Fruit fly (Drosophila melanogaster) whole organism, prepupa: ENCODE results near the gene CG10171.
A peak's percentile ranks its signal among the peaks of the same experiment; 100 is the strongest.

Source experiments
- CG10631 ChIP-seq: fragments of 200-800 bp; sonication (Bioruptor generic); optimal IDR thresholded peaks from 2 replicates; lab custom pipeline; 2016; ENCODE audit warnings: missing biosample characterization, missing genetic modification characterization
- CG10669 ChIP-seq: fragments of 200-800 bp; sonication (Bioruptor generic); optimal IDR thresholded peaks from 3 replicates; lab custom pipeline; 2018; ENCODE audit warnings: missing biosample characterization, mild to moderate bottlenecking, missing genetic modification characterization, moderate library complexity
- CG11294 ChIP-seq: fragments of 200-800 bp; sonication (Bioruptor generic); IDR thresholded peaks from 2 replicates; pipeline ENCODE4 v1.3.6; 2022; ENCODE audit warnings: missing biosample characterization, missing genetic modification characterization
- CG11762 ChIP-seq: fragments of 200-800 bp; sonication (Bioruptor generic); optimal IDR thresholded peaks from 3 replicates; lab custom pipeline; 2016; ENCODE audit warnings: missing biosample characterization, missing genetic modification characterization; ENCODE audit not compliant: insufficient read depth
- CG11902 ChIP-seq: fragments of 200-800 bp; sonication (Bioruptor generic); optimal IDR thresholded peaks from 3 replicates; lab custom pipeline; 2016; ENCODE audit warnings: missing biosample characterization, missing genetic modification characterization
- CG1621 ChIP-seq: fragments of 200-800 bp; sonication (Bioruptor generic); optimal IDR thresholded peaks from 3 replicates; lab custom pipeline; 2018; ENCODE audit warnings: missing biosample characterization, mild to moderate bottlenecking, missing genetic modification characterization
- CG3032 ChIP-seq: fragments of 200-800 bp; optimal IDR thresholded peaks from 2 replicates; lab custom pipeline; 2019; ENCODE audit warnings: missing biosample characterization, mild to moderate bottlenecking, missing genetic modification characterization, moderate library complexity
- CG31627 ChIP-seq: fragments of 200-800 bp; sonication (Bioruptor generic); optimal IDR thresholded peaks from 3 replicates; lab custom pipeline; 2016; ENCODE audit warnings: missing biosample characterization, missing genetic modification characterization
- CG34406 ChIP-seq: fragments of 200-800 bp; sonication (Bioruptor generic); optimal IDR thresholded peaks from 3 replicates; lab custom pipeline; 2016; ENCODE audit warnings: missing biosample characterization, missing genetic modification characterization
- CG3919 ChIP-seq: fragments of 200-800 bp; sonication (Bioruptor generic); optimal IDR thresholded peaks from 3 replicates; lab custom pipeline; 2016; ENCODE audit warnings: missing biosample characterization, missing genetic modification characterization
- CG4318 ChIP-seq: fragments of 200-800 bp; sonication (Bioruptor generic); optimal IDR thresholded peaks from 3 replicates; lab custom pipeline; 2017; ENCODE audit warnings: missing biosample characterization, mild to moderate bottlenecking, missing genetic modification characterization
- CG6163 ChIP-seq: fragments of 200-800 bp; sonication (Bioruptor generic); IDR thresholded peaks from 3 replicates; pipeline ENCODE4 v1.3.6; 2022; ENCODE audit warnings: missing biosample characterization, missing genetic modification characterization
- CG6276 ChIP-seq: fragments of 200-800 bp; sonication (Bioruptor generic); optimal IDR thresholded peaks from 2 replicates; lab custom pipeline; 2017; ENCODE audit warnings: missing biosample characterization, mild to moderate bottlenecking, missing genetic modification characterization
- CG6792 ChIP-seq: fragments of 200-800 bp; sonication (Bioruptor generic); optimal IDR thresholded peaks from 3 replicates; lab custom pipeline; 2016; ENCODE audit warnings: missing biosample characterization, missing genetic modification characterization
- CG6808 ChIP-seq: fragments of 200-800 bp; sonication (Bioruptor generic); optimal IDR thresholded peaks from 3 replicates; lab custom pipeline; 2017; ENCODE audit warnings: missing biosample characterization, missing genetic modification characterization, mild to moderate bottlenecking, moderate library complexity, missing genetic modification reagents
- CG7368 ChIP-seq: fragments of 200-800 bp; sonication (Bioruptor generic); optimal IDR thresholded peaks from 3 replicates; lab custom pipeline; 2016; ENCODE audit warnings: missing biosample characterization, missing genetic modification characterization
- CG8119 ChIP-seq: fragments of 200-800 bp; sonication (Bioruptor generic); IDR thresholded peaks from 3 replicates; pipeline ENCODE4 v1.3.6; 2022; ENCODE audit warnings: missing biosample characterization, missing genetic modification characterization
- CG8319 ChIP-seq: fragments of 200-800 bp; sonication (Bioruptor generic); optimal IDR thresholded peaks from 3 replicates; lab custom pipeline; 2016; ENCODE audit warnings: missing biosample characterization, missing genetic modification characterization
- Eip78C ChIP-seq: fragments of 200-800 bp; sonication (Bioruptor generic); peaks from one replicate; lab custom pipeline; 2016; ENCODE audit warnings: missing biosample characterization, missing genetic modification characterization
- Eip93F ChIP-seq: fragments of 200-800 bp; sonication (Bioruptor generic); optimal IDR thresholded peaks from 2 replicates; lab custom pipeline; 2016; ENCODE audit warnings: missing biosample characterization, mild to moderate bottlenecking, missing genetic modification characterization
- Ets21C ChIP-seq: fragments of 200-800 bp; sonication (Bioruptor generic); optimal IDR thresholded peaks from 3 replicates; lab custom pipeline; 2016; ENCODE audit warnings: missing biosample characterization, missing genetic modification characterization
- Gug ChIP-seq: fragments of 200-800 bp; sonication (Bioruptor generic); IDR thresholded peaks from 2 replicates; pipeline ENCODE4 v1.3.6; 2022; ENCODE audit warnings: missing biosample characterization, missing genetic modification characterization
- Hr39 ChIP-seq: fragments of 200-800 bp; sonication (Bioruptor generic); optimal IDR thresholded peaks from 2 replicates; lab custom pipeline; 2016; ENCODE audit warnings: missing biosample characterization, missing genetic modification characterization
- Lpt ChIP-seq: fragments of 200-800 bp; sonication (Bioruptor generic); optimal IDR thresholded peaks from 3 replicates; lab custom pipeline; 2016; ENCODE audit warnings: missing biosample characterization, missing genetic modification characterization
- Met ChIP-seq: fragments of 200-800 bp; sonication (Bioruptor generic); optimal IDR thresholded peaks from 3 replicates; lab custom pipeline; 2016; ENCODE audit warnings: missing biosample characterization, missing genetic modification characterization
- OdsH ChIP-seq: fragments of 200-800 bp; sonication (Bioruptor generic); optimal IDR thresholded peaks from 3 replicates; lab custom pipeline; 2016; ENCODE audit warnings: missing biosample characterization, missing genetic modification characterization
- Sox102F ChIP-seq: fragments of 200-800 bp; sonication (Bioruptor generic); optimal IDR thresholded peaks from 2 replicates; lab custom pipeline; 2016; ENCODE audit warnings: missing biosample characterization, mild to moderate bottlenecking, missing genetic modification characterization
- Sox14 ChIP-seq: fragments of 200-800 bp; sonication (Bioruptor generic); optimal IDR thresholded peaks from 3 replicates; lab custom pipeline; 2016; ENCODE audit warnings: missing biosample characterization, missing genetic modification characterization
- achi ChIP-seq: fragments of 200-800 bp; sonication (Bioruptor generic); optimal IDR thresholded peaks from 3 replicates; lab custom pipeline; 2016; ENCODE audit warnings: missing biosample characterization, missing genetic modification characterization
- cyc ChIP-seq: fragments of 200-800 bp; sonication (Bioruptor generic); optimal IDR thresholded peaks from 3 replicates; lab custom pipeline; 2016; ENCODE audit warnings: missing biosample characterization, missing genetic modification characterization
- dac ChIP-seq: fragments of 200-800 bp; sonication (Bioruptor generic); optimal IDR thresholded peaks from 2 replicates; lab custom pipeline; 2017; ENCODE audit warnings: missing biosample characterization, mild to moderate bottlenecking, missing genetic modification characterization
- dsx ChIP-seq: fragments of 200-800 bp; optimal IDR thresholded peaks from 3 replicates; lab custom pipeline; 2019; ENCODE audit warnings: missing biosample characterization, mild to moderate bottlenecking, missing genetic modification characterization, moderate library complexity; ENCODE audit not compliant: poor library complexity, severe bottlenecking
- eg ChIP-seq: fragments of 200-800 bp; sonication (Bioruptor generic); IDR thresholded peaks from 3 replicates; pipeline ENCODE4 v1.3.6; 2022; ENCODE audit warnings: missing biosample characterization, missing genetic modification characterization
- esn ChIP-seq: fragments of 200-800 bp; sonication (Bioruptor generic); optimal IDR thresholded peaks from 2 replicates; lab custom pipeline; 2016; ENCODE audit warnings: missing biosample characterization, mild to moderate bottlenecking, missing genetic modification characterization, moderate library complexity
- fd85E ChIP-seq: fragments of 200-800 bp; sonication (Bioruptor generic); optimal IDR thresholded peaks from 3 replicates; lab custom pipeline; 2016; ENCODE audit warnings: missing biosample characterization, missing genetic modification characterization
- fkh ChIP-seq: fragments of 200-800 bp; sonication (Bioruptor generic); optimal IDR thresholded peaks from 3 replicates; lab custom pipeline; 2017; ENCODE audit warnings: missing biosample characterization, mild to moderate bottlenecking, missing genetic modification characterization, moderate library complexity
- lz ChIP-seq: fragments of 200-800 bp; sonication (Bioruptor generic); optimal IDR thresholded peaks from 3 replicates; lab custom pipeline; 2016; ENCODE audit warnings: missing biosample characterization, missing genetic modification characterization
- net ChIP-seq: fragments of 200-800 bp; sonication (Bioruptor generic); optimal IDR thresholded peaks from 3 replicates; lab custom pipeline; 2016; ENCODE audit warnings: missing biosample characterization, missing genetic modification characterization
- pdm3 ChIP-seq: fragments of 200-800 bp; sonication (Bioruptor generic); optimal IDR thresholded peaks from 3 replicates; lab custom pipeline; 2016; ENCODE audit warnings: missing biosample characterization, missing genetic modification characterization
- salr ChIP-seq, 2 experiments: fragments of 200-800 bp; sonication (Bioruptor generic); optimal IDR thresholded peaks; 3 replicates each; lab custom pipeline; 2016 to 2018; ENCODE audit warnings: missing biosample characterization in 2 of 2, missing genetic modification characterization in 2 of 2, mild to moderate bottlenecking in 1 of 2
- ss ChIP-seq, 2 experiments: fragments of 200-800 bp; sonication (Bioruptor generic); optimal IDR thresholded peaks; 2 replicates in 1 of 2; 3 replicates in 1 of 2; lab custom pipeline; 2017 to 2018; ENCODE audit warnings: mild to moderate bottlenecking in 2 of 2, missing biosample characterization in 2 of 2, missing genetic modification characterization in 2 of 2, moderate library complexity in 1 of 2
- svp ChIP-seq: fragments of 200-800 bp; sonication (Bioruptor generic); peaks from one replicate; lab custom pipeline; 2016; ENCODE audit warnings: missing biosample characterization, missing genetic modification characterization

The CG10171 gene

dm6 chr3L:13412886-13413224, 25.1 kb upstream of the CG10171 start:
- peak; percentile 43 for TF ChIP-seq CG1621 (tag; lab: Kevin White, UChicago)
- TF ChIP-seq svp (GFP tag; lab: Kevin White, UChicago), result peak; percentile 42
- no peak for TF ChIP-seq CG8119 (GFP tag; lab: Robert Waterston, UW)

dm6 chr3L:13412200-13412885, 24.6 kb upstream of the CG10171 start, which contains the start of the genes CG10222 and flr:
TSS of gene CG10222 (minus strand) at chr3L:13412453.
TSS of gene flr (plus strand) at chr3L:13412843.
- TF ChIP-seq eg, result 0 out of 3 replicates have a peak, but pooled peaks have one; percentile 15
- TF ChIP-seq lz, result peak; percentile 22
- peak; percentile 24 for TF ChIP-seq Met
- no peak for TF ChIP-seq ss (GFP tag; optimal IDR thresholded peaks at IDR 0.05; lab: Kevin White, UChicago)
- peak; percentile 7 for TF ChIP-seq Hr39 (GFP tag; lab: Kevin White, UChicago)
- TF ChIP-seq CG34406 (GFP tag; lab: Kevin White, UChicago), result peak; percentile 24
- no peak for TF ChIP-seq CG8319 (GFP tag; lab: Kevin White, UChicago)
- TF ChIP-seq CG3919, result peak; percentile 24
- peak; percentile 29 for TF ChIP-seq cyc (GFP tag; lab: Kevin White, UChicago)
- TF ChIP-seq CG11762, result peak; percentile 16
- TF ChIP-seq Lpt, result peak; percentile 26
- TF ChIP-seq svp (GFP tag; lab: Kevin White, UChicago), result peak; percentile 41
- TF ChIP-seq dac (GFP tag; lab: Kevin White, UChicago), result no peak
- TF ChIP-seq CG7368, result peak; percentile 3
- TF ChIP-seq Ets21C (GFP tag; lab: Kevin White, UChicago), result no peak
- TF ChIP-seq CG3032 (tag; lab: Kevin White, UChicago), result no peak
- peak; percentile 36 for TF ChIP-seq Sox14 (GFP tag; lab: Kevin White, UChicago)
- TF ChIP-seq dsx (GFP tag; lab: Kevin White, UChicago), result no peak
- no peak for TF ChIP-seq CG10631 (GFP tag; lab: Kevin White, UChicago)

dm6 chr3L:13410999-13411398, 23.3 kb upstream of the CG10171 start:
- TF ChIP-seq dsx (GFP tag; lab: Kevin White, UChicago), result no peak
- no peak for TF ChIP-seq CG6792
- no peak for TF ChIP-seq CG4318 (GFP tag; lab: Kevin White, UChicago)
- TF ChIP-seq Eip78C (GFP tag; lab: Kevin White, UChicago), result peak; percentile 17
- TF ChIP-seq esn (GFP tag; lab: Kevin White, UChicago), result peak; percentile 51
- no peak for TF ChIP-seq CG34406 (GFP tag; lab: Kevin White, UChicago)
- peak; percentile 15 for TF ChIP-seq CG10631 (GFP tag; lab: Kevin White, UChicago)
- TF ChIP-seq Gug, result no peak
- peak; percentile 38 for TF ChIP-seq Hr39 (GFP tag; lab: Kevin White, UChicago)
- no peak for TF ChIP-seq CG6163 (GFP tag; lab: Robert Waterston, UW)
- peak; percentile 37 for TF ChIP-seq cyc (GFP tag; lab: Kevin White, UChicago)
- no peak for TF ChIP-seq Sox102F
- peak; percentile 53 for TF ChIP-seq CG31627 (GFP tag; lab: Kevin White, UChicago)
- TF ChIP-seq CG6808 (GFP tag; lab: Kevin White, UChicago), result no peak
- peak; percentile 26 for TF ChIP-seq lz
- TF ChIP-seq salr (GFP tag; optimal IDR thresholded peaks at IDR 0.05; lab: Kevin White, UChicago), result no peak
- peak; percentile 100 for TF ChIP-seq CG1621 (tag; lab: Kevin White, UChicago)
- TF ChIP-seq Eip93F (GFP tag; lab: Kevin White, UChicago), result no peak
- TF ChIP-seq Met, result peak; percentile 5

dm6 chr3L:13409809-13410521, 22.3 kb upstream of the CG10171 start:
- TF ChIP-seq lz (peak; percentile 50), Hr39 (GFP tag; lab: Kevin White, UChicago) (peak; percentile 50), fd85E (GFP tag; lab: Kevin White, UChicago) (no peak), pdm3 (peak; percentile 43), CG6276 (GFP tag; lab: Kevin White, UChicago) (no peak), Sox14 (GFP tag; lab: Kevin White, UChicago) (peak; percentile 35), cyc (GFP tag; lab: Kevin White, UChicago) (peak; percentile 48), fkh (no peak), net (GFP tag; lab: Kevin White, UChicago) (peak; percentile 17), CG31627 (GFP tag; lab: Kevin White, UChicago) (peak; percentile 66), CG11294 (GFP tag; lab: Robert Waterston, UW) (no peak), salr (GFP tag; optimal IDR thresholded peaks at IDR 0.05; lab: Kevin White, UChicago) (no peak), OdsH (peak; percentile 32), Ets21C (GFP tag; lab: Kevin White, UChicago) (peak; percentile 14), CG10669 (GFP tag; lab: Kevin White, UChicago) (peak; percentile 25), CG6163 (GFP tag; lab: Robert Waterston, UW) (no peak), CG11902 (peak; percentile 34), Eip93F (GFP tag; lab: Kevin White, UChicago) (no peak), achi (peak; percentile 15), esn (GFP tag; lab: Kevin White, UChicago) (peak; percentile 82)
